Worm (Caenorhabditis elegans) whole organism, L4 larva: ENCODE measurements around the gene C25G6.4.

Source experiments
- dpl-1 ChIP-seq: fragments of 150-350 bp; optimal IDR thresholded peaks from 2 replicates; lab custom pipeline; 2014; ENCODE audit warnings: missing biosample characterization, missing genetic modification reagents, missing genetic modification characterization
- duxl-1 ChIP-seq: sonication (generic microtip); optimal IDR thresholded peaks from 2 replicates; lab custom pipeline; 2016; ENCODE audit warnings: mild to moderate bottlenecking, missing genetic modification characterization, moderate library complexity, missing compliant biosample characterization; ENCODE audit not compliant: poor library complexity
- lim-7 ChIP-seq: fragments of 200-800 bp; sonication (Bioruptor generic); IDR thresholded peaks from 2 replicates; pipeline ENCODE4 v1.3.6; 2022; ENCODE audit warnings: missing genetic modification characterization, missing compliant biosample characterization
- lin-38 ChIP-seq: fragments of 200-800 bp; sonication (Bioruptor generic); IDR thresholded peaks from 2 replicates; pipeline ENCODE4 v1.3.6; 2022; ENCODE audit warnings: missing genetic modification reagents, missing genetic modification characterization, missing compliant biosample characterization
- mdl-1 ChIP-seq, 2 experiments: fragments of 150-350 bp in 1 of 2; sonication (generic microtip) in 1 of 2; optimal IDR thresholded peaks; 2 replicates each; lab custom pipeline; 2014 to 2017; ENCODE audit warnings: missing biosample characterization in 2 of 2, missing genetic modification characterization in 2 of 2
- nhr-28 ChIP-seq: fragments of 150-350 bp; optimal IDR thresholded peaks from 2 replicates; lab custom pipeline; 2014; ENCODE audit warnings: missing biosample characterization, missing genetic modification characterization
- unc-130 ChIP-seq: sonication (generic microtip); optimal IDR thresholded peaks from 2 replicates; lab custom pipeline; 2016; ENCODE audit warnings: missing genetic modification reagents, missing genetic modification characterization, missing compliant biosample characterization

- TF ChIP-seq dpl-1 (GFP tag; lab: Kevin White, UChicago) (no peak), unc-130 (no peak), nhr-28 (tag; lab: Kevin White, UChicago) (no peak), duxl-1 (tag; lab: Kevin White, UChicago) (no peak), lin-38 (GFP tag; lab: Robert Waterston, UW) (no peak), mdl-1 (tag; optimal IDR thresholded peaks at IDR 0.05; lab: Kevin White, UChicago) (no peak), lim-7 (GFP tag; lab: Robert Waterston, UW) (no peak)
These were observed 32.8 kb downstream of the C25G6.4 start for ce11 chrX:1216833-1217232.
